Fruit fly (Drosophila melanogaster) Kc167 (cell line): ENCODE measurements around the gene S6k.

ENCODE experiments used
- Myc ChIP-seq: fragments of >200 bp; optimal IDR thresholded peaks from 2 replicates; lab custom pipeline; 2017; ENCODE audit warnings: missing external identifiers
- Sin3A ChIP-seq: fragments of >200 bp; optimal IDR thresholded peaks from 2 replicates; lab custom pipeline; 2018; ENCODE audit warnings: missing external identifiers
- h ChIP-seq: fragments of >200 bp; optimal IDR thresholded peaks from 3 replicates; lab custom pipeline; 2018; ENCODE audit warnings: missing external identifiers
- insv ChIP-seq: fragments of >200 bp; optimal IDR thresholded peaks from 3 replicates; lab custom pipeline; 2018; ENCODE audit warnings: missing external identifiers
- psq ChIP-seq: fragments of >200 bp; optimal IDR thresholded peaks from 2 replicates; lab custom pipeline; 2017; ENCODE audit warnings: missing external identifiers
- ttk ChIP-seq: sonication (Bioruptor generic); optimal IDR thresholded peaks from 2 replicates; lab custom pipeline; 2017; ENCODE audit warnings: missing external identifiers

- TF ChIP-seq Sin3A: no peak
- no peak for TF ChIP-seq ttk (lab: Kevin White, UChicago)
- no peak for TF ChIP-seq h
- TF ChIP-seq insv (lab: Kevin White, UChicago): no peak
- no peak for TF ChIP-seq psq (lab: Kevin White, UChicago)
- TF ChIP-seq Myc (lab: Kevin White, UChicago): no peak
These were observed 14.8 kb upstream of the S6k start for dm6 chr3L:5825483-5825882.
